Fruit fly (Drosophila melanogaster): ENCODE results near the gene CG34325.

dm6 chrX:16733244-16733643 lies 12.0 kb upstream of the CG34325 start:
- TF ChIP-seq psq (optimal IDR thresholded peaks at IDR 0.05) = no peak
- no peak for TF ChIP-seq EcR (GFP tag; optimal IDR thresholded peaks at IDR 0.05)
- TF ChIP-seq pan (optimal IDR thresholded peaks at IDR 0.05) = no peak
- TF ChIP-seq CG8478 (optimal IDR thresholded peaks at IDR 0.05) = no peak
- no peak for TF ChIP-seq Dll (optimal IDR thresholded peaks at IDR 0.05)
- no peak for TF ChIP-seq usp (GFP tag; optimal IDR thresholded peaks at IDR 0.05)
